Worm (Caenorhabditis elegans) whole organism, L1 larva: ENCODE measurements around the gene ugt-61.
A peak's percentile ranks its signal among the peaks of the same experiment; 100 is the strongest.

Experiments used
- ceh-88 ChIP-seq: fragments of 200-800 bp; sonication (Bioruptor generic); IDR thresholded peaks from 2 replicates; pipeline ENCODE4 v1.3.6; 2022; ENCODE audit warnings: missing genetic modification characterization, missing compliant biosample characterization
- ceh-90 ChIP-seq: sonication (generic microtip); optimal IDR thresholded peaks from 2 replicates; lab custom pipeline; 2016; ENCODE audit warnings: missing genetic modification characterization, missing compliant biosample characterization
- ces-1 ChIP-seq: fragments of 150-350 bp; optimal IDR thresholded peaks from 2 replicates; lab custom pipeline; 2014; ENCODE audit warnings: missing biosample characterization, missing genetic modification reagents, missing genetic modification characterization
- dpl-1 ChIP-seq, 3 experiments: fragments of 150-350 bp in 2 of 3; sonication (generic microtip) in 1 of 3; optimal IDR thresholded peaks; 2 replicates each; lab custom pipeline; 2014 to 2017; ENCODE audit warnings: missing biosample characterization in 3 of 3, missing genetic modification characterization in 3 of 3, missing genetic modification reagents in 3 of 3
- dsc-1 ChIP-seq: sonication (generic microtip); optimal IDR thresholded peaks from 2 replicates; lab custom pipeline; 2016; ENCODE audit warnings: mild to moderate bottlenecking, missing genetic modification characterization, missing compliant biosample characterization
- efl-1 ChIP-seq, 4 experiments: fragments of 150-350 bp; optimal IDR thresholded peaks in 3 of 4; peaks in 1 of 4; 1 replicate in 1 of 4; 2 replicates in 3 of 4; lab custom pipeline; 2014; ENCODE audit warnings: missing biosample characterization in 2 of 4, missing genetic modification characterization in 2 of 4, missing genetic modification reagents in 2 of 4
- elt-3 ChIP-seq, 6 experiments: fragments of 150-350 bp in 1 of 6; sonication (generic microtip); optimal IDR thresholded peaks; 2 replicates each; lab custom pipeline; 2017 to 2018; ENCODE audit warnings: missing biosample characterization in 6 of 6, missing genetic modification characterization in 6 of 6, inconsistent platforms in 1 of 6
- ets-5 ChIP-seq: fragments of 200-800 bp; sonication (Bioruptor generic); IDR thresholded peaks from 2 replicates; pipeline ENCODE4 v1.3.6; 2022; ENCODE audit warnings: missing genetic modification characterization, missing compliant biosample characterization
- fkh-4 ChIP-seq: sonication (generic microtip); optimal IDR thresholded peaks from 2 replicates; lab custom pipeline; 2016; ENCODE audit warnings: missing compliant biosample characterization, missing genetic modification characterization, borderline replicate concordance
- fkh-8 ChIP-seq: sonication (generic microtip); optimal IDR thresholded peaks from 2 replicates; lab custom pipeline; 2016; ENCODE audit warnings: mild to moderate bottlenecking, missing genetic modification characterization, missing compliant biosample characterization
- fos-1 ChIP-seq: fragments of 150-350 bp; optimal IDR thresholded peaks from 2 replicates; lab custom pipeline; 2014; ENCODE audit warnings: missing biosample characterization, missing genetic modification characterization
- grh-1 ChIP-seq: fragments of 200-800 bp; sonication (Bioruptor generic); IDR thresholded peaks from 2 replicates; pipeline ENCODE4 v1.3.6; 2022; ENCODE audit warnings: missing genetic modification reagents, missing genetic modification characterization, missing compliant biosample characterization
- isw-1 ChIP-seq: fragments of 200-800 bp; sonication (Bioruptor generic); IDR thresholded peaks from 2 replicates; pipeline ENCODE4 v1.3.6; 2022; ENCODE audit warnings: missing genetic modification characterization, missing compliant biosample characterization
- jun-1 ChIP-seq: fragments of 150-350 bp; optimal IDR thresholded peaks from 2 replicates; lab custom pipeline; 2014; ENCODE audit warnings: missing biosample characterization, missing genetic modification reagents, missing genetic modification characterization
- lin-13 ChIP-seq: fragments of 150-350 bp; optimal IDR thresholded peaks from 2 replicates; lab custom pipeline; 2014; ENCODE audit warnings: missing biosample characterization, missing genetic modification reagents, missing genetic modification characterization
- lin-14 ChIP-seq: fragments of 200-800 bp; sonication (Bioruptor generic); optimal IDR thresholded peaks from 2 replicates; lab custom pipeline; 2018; ENCODE audit warnings: mild to moderate bottlenecking, missing genetic modification characterization, moderate library complexity, missing compliant biosample characterization
- lin-35 ChIP-seq, 2 experiments: fragments of 150-350 bp; optimal IDR thresholded peaks; 2 replicates each; lab custom pipeline; 2014; ENCODE audit warnings: missing biosample characterization in 2 of 2, missing genetic modification characterization in 2 of 2, missing genetic modification reagents in 2 of 2
- lir-3 ChIP-seq: sonication (generic microtip); optimal IDR thresholded peaks from 2 replicates; lab custom pipeline; 2016; ENCODE audit warnings: mild to moderate bottlenecking, missing genetic modification characterization, moderate library complexity, missing compliant biosample characterization; ENCODE audit not compliant: poor library complexity
- lsy-2 ChIP-seq, 2 experiments: fragments of 150-350 bp; optimal IDR thresholded peaks; 2 replicates each; lab custom pipeline; 2014; ENCODE audit warnings: missing biosample characterization in 2 of 2, missing genetic modification characterization in 2 of 2
- mab-9 ChIP-seq: fragments of 200-800 bp; sonication (Bioruptor generic); IDR thresholded peaks from 2 replicates; pipeline ENCODE4 v1.3.6; 2022; ENCODE audit warnings: missing genetic modification reagents, missing genetic modification characterization, missing compliant biosample characterization
- mdl-1 ChIP-seq, 2 experiments: fragments of 150-350 bp; optimal IDR thresholded peaks; 2 replicates each; lab custom pipeline; 2014 to 2017; ENCODE audit warnings: missing biosample characterization in 2 of 2, missing genetic modification characterization in 2 of 2, inconsistent platforms in 1 of 2
- mep-1 ChIP-seq: fragments of 150-350 bp; optimal IDR thresholded peaks from 2 replicates; lab custom pipeline; 2014; ENCODE audit warnings: missing biosample characterization, missing genetic modification characterization
- nhr-11 ChIP-seq: fragments of 150-350 bp; optimal IDR thresholded peaks from 2 replicates; lab custom pipeline; 2014; ENCODE audit warnings: missing biosample characterization, missing genetic modification characterization
- nhr-12 ChIP-seq: sonication (generic microtip); optimal IDR thresholded peaks from 2 replicates; lab custom pipeline; 2017; ENCODE audit warnings: missing biosample characterization, missing genetic modification characterization
- nhr-19 ChIP-seq: fragments of 200-800 bp; sonication (Bioruptor generic); conservative IDR thresholded peaks from 2 replicates; pipeline ENCODE4 v1.3.6; 2022; ENCODE audit warnings: missing genetic modification characterization, missing compliant biosample characterization
- nhr-20 ChIP-seq: sonication (generic microtip); optimal IDR thresholded peaks from 2 replicates; lab custom pipeline; 2016; ENCODE audit warnings: mild to moderate bottlenecking, missing genetic modification characterization, missing compliant biosample characterization
- nhr-237 ChIP-seq: fragments of 150-350 bp; optimal IDR thresholded peaks from 2 replicates; lab custom pipeline; 2014; ENCODE audit warnings: missing biosample characterization, missing genetic modification characterization
- nhr-28 ChIP-seq: fragments of 150-350 bp; optimal IDR thresholded peaks from 2 replicates; lab custom pipeline; 2014; ENCODE audit warnings: missing biosample characterization, missing genetic modification characterization
- nhr-47 ChIP-seq: sonication (generic microtip); optimal IDR thresholded peaks from 2 replicates; lab custom pipeline; 2016; ENCODE audit warnings: mild to moderate bottlenecking, missing genetic modification characterization, moderate library complexity, missing compliant biosample characterization
- nhr-71 ChIP-seq: sonication (generic microtip); optimal IDR thresholded peaks from 2 replicates; lab custom pipeline; 2016; ENCODE audit warnings: mild to moderate bottlenecking, missing genetic modification characterization, moderate library complexity, missing compliant biosample characterization
- nhr-76 ChIP-seq: sonication (generic microtip); optimal IDR thresholded peaks from 2 replicates; lab custom pipeline; 2017; ENCODE audit warnings: missing biosample characterization, missing genetic modification characterization
- nhr-77 ChIP-seq: fragments of 150-350 bp; optimal IDR thresholded peaks from 2 replicates; lab custom pipeline; 2014; ENCODE audit warnings: missing biosample characterization, missing genetic modification characterization
- nhr-84 ChIP-seq: sonication (generic microtip); optimal IDR thresholded peaks from 2 replicates; lab custom pipeline; 2017; ENCODE audit warnings: missing biosample characterization, missing genetic modification characterization
- pax-3 ChIP-seq: fragments of 200-800 bp; sonication (Bioruptor generic); optimal IDR thresholded peaks from 2 replicates; lab custom pipeline; 2018; ENCODE audit warnings: mild to moderate bottlenecking, missing genetic modification characterization, moderate library complexity, missing compliant biosample characterization
- rnt-1 ChIP-seq: sonication (generic microtip); optimal IDR thresholded peaks from 2 replicates; lab custom pipeline; 2016; ENCODE audit warnings: mild to moderate bottlenecking, missing genetic modification characterization, moderate library complexity, missing compliant biosample characterization
- skn-1 ChIP-seq: fragments of 150-350 bp; optimal IDR thresholded peaks from 2 replicates; lab custom pipeline; 2014; ENCODE audit warnings: missing biosample characterization, missing genetic modification characterization
- snu-23 ChIP-seq: sonication (generic microtip); optimal IDR thresholded peaks from 2 replicates; lab custom pipeline; 2016; ENCODE audit warnings: missing genetic modification characterization, missing compliant biosample characterization
- sptf-1 ChIP-seq: fragments of 150-350 bp; optimal IDR thresholded peaks from 2 replicates; lab custom pipeline; 2014; ENCODE audit warnings: missing biosample characterization, missing genetic modification characterization
- sup-37 ChIP-seq: fragments of 200-800 bp; sonication (Bioruptor generic); optimal IDR thresholded peaks from 2 replicates; lab custom pipeline; 2018; ENCODE audit warnings: mild to moderate bottlenecking, missing genetic modification characterization, missing compliant biosample characterization
- swsn-7 ChIP-seq: sonication (generic microtip); optimal IDR thresholded peaks from 2 replicates; lab custom pipeline; 2016; ENCODE audit warnings: missing genetic modification characterization, missing compliant biosample characterization
- tbx-2 ChIP-seq: sonication (generic microtip); optimal IDR thresholded peaks from 2 replicates; lab custom pipeline; 2016; ENCODE audit warnings: missing genetic modification characterization, missing compliant biosample characterization
- tlp-1 ChIP-seq: fragments of 150-350 bp; optimal IDR thresholded peaks from 2 replicates; lab custom pipeline; 2014; ENCODE audit warnings: missing biosample characterization, missing genetic modification characterization
- unc-130 ChIP-seq: fragments of 150-350 bp; optimal IDR thresholded peaks from 2 replicates; lab custom pipeline; 2017; ENCODE audit warnings: missing biosample characterization, missing genetic modification characterization, inconsistent platforms
- unc-98 ChIP-seq: fragments of 200-800 bp; sonication (Bioruptor generic); IDR thresholded peaks from 2 replicates; pipeline ENCODE4 v1.3.6; 2022; ENCODE audit warnings: missing genetic modification characterization, missing compliant biosample characterization
- vab-15 ChIP-seq: sonication (generic microtip); optimal IDR thresholded peaks from 2 replicates; lab custom pipeline; 2017; ENCODE audit warnings: missing genotype, mild to moderate bottlenecking, missing genetic modification characterization, missing compliant biosample characterization
- xbp-1 ChIP-seq: sonication (generic microtip); optimal IDR thresholded peaks from 2 replicates; lab custom pipeline; 2016; ENCODE audit warnings: missing genetic modification characterization, missing compliant biosample characterization
- zag-1 ChIP-seq: fragments of 150-350 bp; optimal IDR thresholded peaks from 2 replicates; lab custom pipeline; 2014; ENCODE audit warnings: missing biosample characterization, missing genetic modification characterization
- zip-4 ChIP-seq: fragments of 200-800 bp; sonication (Bioruptor generic); optimal IDR thresholded peaks from 2 replicates; lab custom pipeline; 2018; ENCODE audit warnings: mild to moderate bottlenecking, missing genetic modification characterization, moderate library complexity, missing compliant biosample characterization

ugt-61 gene

DNA sequence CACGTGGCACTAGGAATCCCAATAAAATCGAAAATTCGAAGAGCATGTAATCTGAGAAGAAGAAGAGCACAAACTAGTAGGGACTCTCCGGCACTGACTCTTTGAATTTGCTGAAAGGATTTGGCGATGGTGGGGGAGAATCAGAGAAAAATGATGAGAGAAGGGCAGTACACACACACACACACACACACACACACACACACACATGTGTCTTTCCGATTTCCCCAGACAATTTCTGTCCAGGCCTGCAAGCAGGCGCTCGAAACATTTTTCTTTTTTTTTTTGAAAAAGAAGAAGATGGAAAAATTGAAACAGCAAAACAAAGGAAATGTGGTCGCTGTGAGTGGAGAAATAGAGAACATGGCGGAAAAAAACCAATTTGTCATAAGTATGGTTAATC, 12.1 kb upstream of the ugt-61 start, which contains the start of gene tig-2:
Gene tig-2, minus strand, starts transcription at position 87 of the 400 bp plus-strand sequence.
- TF ChIP-seq tbx-2 (tag; lab: Kevin White, UChicago): no peak
- TF ChIP-seq pax-3 (tag; lab: Kevin White, UChicago): no peak
- peak in 1 of 2 experiments; percentile 27 for TF ChIP-seq mdl-1 (tag; optimal IDR thresholded peaks at IDR 0.05; lab: Kevin White, UChicago)
- no peak for TF ChIP-seq lin-13 (GFP tag; lab: Kevin White, UChicago)
- TF ChIP-seq isw-1: 0 out of 2 replicates have a peak, but pooled peaks have one; percentile 4
- TF ChIP-seq jun-1 (tag; lab: Kevin White, UChicago): no peak
- TF ChIP-seq tlp-1: no peak
- TF ChIP-seq lin-14 (GFP tag; lab: Kevin White, UChicago): peak; percentile 86
- TF ChIP-seq zip-4 (GFP tag; lab: Kevin White, UChicago): no peak
- no peak for TF ChIP-seq fos-1 (tag; lab: Kevin White, UChicago)
- TF ChIP-seq nhr-12 (tag; lab: Kevin White, UChicago): no peak
- peak; percentile 65 for TF ChIP-seq lir-3 (tag; lab: Kevin White, UChicago)
- TF ChIP-seq nhr-47 (tag; lab: Kevin White, UChicago): peak; percentile 6
- no peak for TF ChIP-seq grh-1 (GFP tag; lab: Robert Waterston, UW)
- TF ChIP-seq mep-1 (tag; lab: Kevin White, UChicago): peak; percentile 36
- TF ChIP-seq nhr-19 (GFP tag; lab: Robert Waterston, UW): peak; percentile 38; the same call in 1 of the 2 replicates
- peak; percentile 2 to 18 for TF ChIP-seq lin-35 (GFP tag; optimal IDR thresholded peaks at IDR 0.05; lab: Kevin White, UChicago)
- TF ChIP-seq unc-130: peak; percentile 5
- no peak for TF ChIP-seq efl-1 (optimal IDR thresholded peaks at IDR 0.05; lab: Kevin White, UChicago)
- peak in 1 of 2 experiments; percentile 67 for TF ChIP-seq efl-1 (GFP tag; optimal IDR thresholded peaks at IDR 0.05 in 1 of 2; lab: Kevin White, UChicago)
- peak; percentile 57 for TF ChIP-seq rnt-1 (tag; lab: Kevin White, UChicago)
- TF ChIP-seq nhr-20: peak; percentile 9
- TF ChIP-seq nhr-76 (tag; lab: Kevin White, UChicago): no peak
- TF ChIP-seq dsc-1 (tag; lab: Kevin White, UChicago): peak; percentile 33
- peak; percentile 27 for TF ChIP-seq xbp-1 (tag; lab: Kevin White, UChicago)
- TF ChIP-seq ets-5 (GFP tag; lab: Robert Waterston, UW): no peak
- no peak for TF ChIP-seq nhr-77
- TF ChIP-seq snu-23 (GFP tag; lab: Kevin White, UChicago): peak; percentile 56
- TF ChIP-seq swsn-7 (tag; lab: Kevin White, UChicago): peak; percentile 11
- no peak for TF ChIP-seq mab-9 (GFP tag; lab: Robert Waterston, UW)
- TF ChIP-seq ceh-90: no peak
- peak; percentile 61 for TF ChIP-seq nhr-71
- no peak for TF ChIP-seq zag-1 (tag; lab: Kevin White, UChicago)
- peak in 1 of 2 experiments; percentile 49 for TF ChIP-seq lsy-2 (tag; optimal IDR thresholded peaks at IDR 0.05; lab: Kevin White, UChicago)
- no peak for TF ChIP-seq fkh-4 (tag; lab: Kevin White, UChicago)
- TF ChIP-seq vab-15 (tag; lab: Kevin White, UChicago): no peak

DNA sequence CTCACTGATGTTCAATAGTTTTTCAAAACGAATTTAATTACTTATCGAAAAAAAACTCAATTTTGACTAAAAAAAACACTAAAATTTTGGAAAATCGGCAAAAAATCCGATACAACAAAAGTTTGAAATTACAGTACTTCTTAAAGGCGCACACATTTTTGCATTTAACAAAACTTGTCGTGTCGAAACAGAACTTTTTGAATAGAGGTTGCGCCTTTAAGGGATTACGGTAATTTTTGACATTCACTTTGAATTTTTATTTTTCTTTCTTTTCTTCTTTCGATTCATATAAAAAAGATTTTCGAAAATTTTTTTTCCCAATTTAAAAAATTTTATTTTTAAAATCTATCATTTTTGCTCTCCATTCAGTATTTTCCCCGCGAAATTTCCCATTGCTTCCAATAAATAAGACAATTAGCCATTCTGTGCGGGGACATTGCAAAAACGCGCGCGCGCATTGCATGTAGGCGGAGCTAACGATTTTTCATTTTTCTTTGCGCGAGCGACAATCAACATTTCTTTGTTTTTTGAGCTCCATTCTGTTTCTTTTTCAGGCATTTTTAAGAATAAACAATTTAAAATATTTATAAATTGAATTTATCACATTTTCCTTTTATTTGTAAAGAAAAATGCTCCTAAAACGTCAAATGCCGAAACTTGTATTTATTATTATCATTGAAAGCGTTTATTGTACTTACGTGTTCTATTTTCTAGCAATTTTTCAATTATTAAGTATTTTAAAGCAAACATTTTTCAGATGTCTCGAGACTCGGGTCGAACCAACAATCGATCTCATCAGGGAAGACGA, 10.9 kb upstream of the ugt-61 start, which contains the start of gene F39G3.3:
Gene F39G3.3, plus strand, starts transcription at position 758 of the 808 bp plus-strand sequence.
- TF ChIP-seq nhr-28 (tag; lab: Kevin White, UChicago): no peak
- TF ChIP-seq dpl-1 (GFP tag; optimal IDR thresholded peaks at IDR 0.05; lab: Kevin White, UChicago): peak; percentile 19 to 59 (median 46)
- TF ChIP-seq ceh-90: no peak
- TF ChIP-seq skn-1: peak; percentile 74
- TF ChIP-seq ces-1 (GFP tag; lab: Kevin White, UChicago): no peak
- TF ChIP-seq fkh-8 (tag; lab: Kevin White, UChicago): no peak
- TF ChIP-seq sup-37 (GFP tag; lab: Kevin White, UChicago): no peak
- TF ChIP-seq unc-130: peak; percentile 88
- no peak for TF ChIP-seq sptf-1 (tag; lab: Kevin White, UChicago)
- TF ChIP-seq nhr-19 (GFP tag; lab: Robert Waterston, UW): peak; percentile 54
- no peak for TF ChIP-seq unc-98 (GFP tag; lab: Robert Waterston, UW)
- TF ChIP-seq nhr-76 (tag; lab: Kevin White, UChicago): no peak
- no peak for TF ChIP-seq nhr-11 (tag; lab: Kevin White, UChicago)
- TF ChIP-seq ceh-88 (GFP tag; lab: Robert Waterston, UW): no peak
- TF ChIP-seq nhr-84 (tag; lab: Kevin White, UChicago): no peak
- TF ChIP-seq snu-23 (GFP tag; lab: Kevin White, UChicago): peak; percentile 67
- peak; percentile 75 for TF ChIP-seq nhr-71
- TF ChIP-seq lin-14 (GFP tag; lab: Kevin White, UChicago): peak; percentile 50
- peak in 1 of 6 experiments; percentile 10 for TF ChIP-seq elt-3 (tag; optimal IDR thresholded peaks at IDR 0.05; lab: Kevin White, UChicago)
- TF ChIP-seq jun-1 (tag; lab: Kevin White, UChicago): no peak
- TF ChIP-seq nhr-237 (tag; lab: Kevin White, UChicago): no peak
- peak; percentile 6; the same call in 1 of the 2 replicates for TF ChIP-seq isw-1
- TF ChIP-seq pax-3 (tag; lab: Kevin White, UChicago): no peak
- peak in 1 of 2 experiments; percentile 30 for TF ChIP-seq mdl-1 (tag; optimal IDR thresholded peaks at IDR 0.05; lab: Kevin White, UChicago)
